Worm (Caenorhabditis elegans): Measurements from ENCODE around the gene let-92.

let-92 gene

DNA sequence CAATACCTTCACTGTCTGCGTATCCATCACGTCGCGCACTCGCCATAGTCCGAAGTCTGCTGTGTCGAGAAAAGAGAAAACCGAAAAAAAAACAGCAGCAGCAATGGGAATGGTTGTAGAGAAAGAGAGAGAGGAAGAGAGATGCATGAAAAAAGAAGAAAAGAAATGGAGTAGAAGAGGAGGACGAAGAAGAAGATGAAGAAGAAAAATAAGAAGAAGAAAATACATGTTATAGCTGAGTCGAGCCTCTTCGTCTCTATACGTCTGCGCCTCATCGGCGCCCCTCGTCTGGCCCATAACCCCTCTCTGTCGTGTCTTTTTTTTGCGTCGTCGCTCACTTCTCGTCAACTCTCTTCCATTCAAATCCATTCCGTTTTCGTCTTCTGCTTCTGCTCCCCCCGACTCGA is 48.5 kb upstream of the let-92 start (continued):
- no peak for TF ChIP-seq dpl-1 (GFP tag; optimal IDR thresholded peaks at IDR 0.05)
- no peak for TF ChIP-seq Y79H2A.3 (GFP tag; conservative IDR thresholded peaks at IDR 0.05)
- no peak for TF ChIP-seq F52B5.7 (tag; optimal IDR thresholded peaks at IDR 0.05)
- TF ChIP-seq dox-1 (GFP tag; IDR thresholded peaks at IDR 0.05) = no peak
- no peak for TF ChIP-seq nfyb-1 (GFP tag; IDR thresholded peaks at IDR 0.05)
- TF ChIP-seq let-607 (tag; optimal IDR thresholded peaks at IDR 0.05) = no peak
- TF ChIP-seq ztf-18 (tag; optimal IDR thresholded peaks at IDR 0.05) = no peak
- TF ChIP-seq ztf-25 (GFP tag; IDR thresholded peaks at IDR 0.05) = no peak
- TF ChIP-seq F23B12.7 (tag; optimal IDR thresholded peaks at IDR 0.05; ENCODE audit: insufficient read depth) = peak; percentile 24
- no peak for TF ChIP-seq madf-3 (GFP tag; IDR thresholded peaks at IDR 0.05)
- TF ChIP-seq athp-1 (tag; optimal IDR thresholded peaks at IDR 0.05) = no peak
- peak; percentile 34 for TF ChIP-seq die-1 (tag; optimal IDR thresholded peaks at IDR 0.05)
- TF ChIP-seq ama-1 (optimal IDR thresholded peaks at IDR 0.05) = no peak
- TF ChIP-seq ama-1 (GFP tag; optimal IDR thresholded peaks at IDR 0.05) = no peak
- TF ChIP-seq lsy-27 (tag; optimal IDR thresholded peaks at IDR 0.05; ENCODE audit: borderline replicate concordance, insufficient read depth) = no peak
- no peak for TF ChIP-seq hmg-20 (GFP tag; IDR thresholded peaks at IDR 0.05)
- TF ChIP-seq B0035.1 (tag; optimal IDR thresholded peaks at IDR 0.05) = no peak
- TF ChIP-seq mxl-1 (tag; optimal IDR thresholded peaks at IDR 0.05) = no peak
- no peak for TF ChIP-seq cebp-1 (GFP tag; IDR thresholded peaks at IDR 0.05)
- peak; percentile 65 for TF ChIP-seq cebp-1 (tag; optimal IDR thresholded peaks at IDR 0.05)
- no peak for TF ChIP-seq nfya-1 (tag; optimal IDR thresholded peaks at IDR 0.05; ENCODE audit: borderline replicate concordance, insufficient read depth)
- no peak for TF ChIP-seq B0336.3 (GFP tag; IDR thresholded peaks at IDR 0.05)

DNA sequence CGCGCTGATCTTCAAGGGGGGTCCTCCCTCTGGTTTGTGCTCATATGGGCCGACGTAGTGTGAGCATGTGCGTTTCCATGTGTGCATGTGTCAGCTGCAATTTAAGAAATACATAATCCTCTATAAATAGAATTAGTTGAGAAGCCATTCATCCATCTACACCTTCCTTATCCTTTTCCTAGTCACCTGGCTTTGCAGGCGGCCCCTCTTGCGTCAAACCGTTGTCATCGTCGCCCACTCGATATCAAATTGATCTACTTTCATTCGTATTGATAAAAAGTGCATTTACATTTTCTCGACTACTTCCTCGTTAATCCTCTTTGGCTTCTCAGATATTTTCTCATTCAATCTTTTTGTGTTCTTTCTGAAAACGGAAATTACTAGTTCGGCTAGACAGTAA is 46.2 kb upstream of the let-92 start:
- TF ChIP-seq hlh-12 (tag; optimal IDR thresholded peaks at IDR 0.05) (no peak), aptf-3 (GFP tag; IDR thresholded peaks at IDR 0.05) (no peak), hrde-1 (tag; optimal IDR thresholded peaks at IDR 0.05; ENCODE audit: borderline replicate concordance) (no peak), rpc-1 (optimal IDR thresholded peaks at IDR 0.05) (no peak), rpc-1 (tag; optimal IDR thresholded peaks at IDR 0.05) (no peak), xnd-1 (tag; optimal IDR thresholded peaks at IDR 0.05) (no peak), unc-130 (GFP tag; optimal IDR thresholded peaks at IDR 0.05) (no peak), dox-1 (GFP tag; IDR thresholded peaks at IDR 0.05) (no peak), nfya-2 (GFP tag; IDR thresholded peaks at IDR 0.05) (no peak), unc-62 (GFP tag; optimal IDR thresholded peaks at IDR 0.05) (no peak), C17E4.6 (GFP tag; IDR thresholded peaks at IDR 0.05) (no peak), ztf-6 (GFP tag; IDR thresholded peaks at IDR 0.05) (no peak), F39B2.1 (GFP tag; IDR thresholded peaks at IDR 0.05) (no peak), F49E8.2 (tag; optimal IDR thresholded peaks at IDR 0.05; ENCODE audit: insufficient read depth) (no peak), tbp1 (GFP tag; optimal IDR thresholded peaks at IDR 0.05) (no peak), nhr-80 (tag; optimal IDR thresholded peaks at IDR 0.05) (no peak), Y79H2A.3 (GFP tag; conservative IDR thresholded peaks at IDR 0.05) (no peak), F55B11.4 (tag; optimal IDR thresholded peaks at IDR 0.05; ENCODE audit: borderline replicate concordance, insufficient read depth) (no peak), K11D2.4 (GFP tag; IDR thresholded peaks at IDR 0.05) (no peak), nfya-1 (tag; optimal IDR thresholded peaks at IDR 0.05; ENCODE audit: borderline replicate concordance, insufficient read depth) (no peak)

Measured in whole organism, young adult.